Fruit fly (Drosophila melanogaster) whole organism, wandering third instar larva: ENCODE data around the gene CG43064.

ENCODE experiments used
- CG32264 ChIP-seq: fragments of 200-800 bp; sonication (Bioruptor generic); optimal IDR thresholded peaks from 2 replicates; lab custom pipeline; 2016; ENCODE audit warnings: missing biosample characterization, missing genetic modification characterization
- CrebA ChIP-seq: fragments of 200-800 bp; sonication (Bioruptor generic); optimal IDR thresholded peaks from 2 replicates; lab custom pipeline; 2016; ENCODE audit warnings: missing biosample characterization, mild to moderate bottlenecking, missing genetic modification characterization, borderline replicate concordance
- GATAd ChIP-seq: sonication (Bioruptor generic); optimal IDR thresholded peaks from 2 replicates; lab custom pipeline; 2016; ENCODE audit warnings: missing biosample characterization, missing genetic modification characterization
- HLH106 ChIP-seq: fragments of 200-800 bp; optimal IDR thresholded peaks from 3 replicates; lab custom pipeline; 2019; ENCODE audit warnings: missing biosample characterization, mild to moderate bottlenecking, missing genetic modification characterization, moderate library complexity
- Hnf4 ChIP-seq: fragments of 200-800 bp; sonication (Bioruptor generic); optimal IDR thresholded peaks from 2 replicates; lab custom pipeline; 2016; ENCODE audit warnings: missing biosample characterization, mild to moderate bottlenecking, missing genetic modification characterization
- Hr78 ChIP-seq: fragments of >200 bp; optimal IDR thresholded peaks from 2 replicates; lab custom pipeline; 2017; ENCODE audit warnings: missing biosample characterization, missing genetic modification characterization
- dl ChIP-seq, 2 experiments: fragments of 175-275, 200-275 bp in 1 of 2; fragments of 200-275 bp in 1 of 2; sonication (Bioruptor generic); optimal IDR thresholded peaks; lab custom pipeline; 2018; ENCODE audit warnings: mild to moderate bottlenecking in 2 of 2, missing biosample characterization in 2 of 2, missing genetic modification characterization in 2 of 2, moderate library complexity in 2 of 2; ENCODE audit not compliant: partially characterized antibody in 2 of 2, insufficient read depth in 1 of 2
- fru ChIP-seq: fragments of 200-800 bp; sonication (Bioruptor generic); optimal IDR thresholded peaks from 3 replicates; lab custom pipeline; 2016; ENCODE audit warnings: missing biosample characterization, mild to moderate bottlenecking, missing genetic modification characterization
- pan ChIP-seq: fragments of >200 bp; optimal IDR thresholded peaks from 2 replicates; lab custom pipeline; 2017
- psq ChIP-seq: fragments of 200-800 bp; sonication (Bioruptor generic); optimal IDR thresholded peaks from 3 replicates; lab custom pipeline; 2017; ENCODE audit warnings: missing biosample characterization, mild to moderate bottlenecking, missing genetic modification characterization, moderate library complexity
- sage ChIP-seq: fragments of 200-800 bp; sonication (Bioruptor generic); optimal IDR thresholded peaks from 2 replicates; lab custom pipeline; 2016; ENCODE audit warnings: missing biosample characterization, mild to moderate bottlenecking, missing genetic modification characterization
- usp ChIP-seq: fragments of >200 bp; optimal IDR thresholded peaks from 2 replicates; lab custom pipeline; 2017; ENCODE audit warnings: missing biosample characterization, missing genetic modification characterization

DNA sequence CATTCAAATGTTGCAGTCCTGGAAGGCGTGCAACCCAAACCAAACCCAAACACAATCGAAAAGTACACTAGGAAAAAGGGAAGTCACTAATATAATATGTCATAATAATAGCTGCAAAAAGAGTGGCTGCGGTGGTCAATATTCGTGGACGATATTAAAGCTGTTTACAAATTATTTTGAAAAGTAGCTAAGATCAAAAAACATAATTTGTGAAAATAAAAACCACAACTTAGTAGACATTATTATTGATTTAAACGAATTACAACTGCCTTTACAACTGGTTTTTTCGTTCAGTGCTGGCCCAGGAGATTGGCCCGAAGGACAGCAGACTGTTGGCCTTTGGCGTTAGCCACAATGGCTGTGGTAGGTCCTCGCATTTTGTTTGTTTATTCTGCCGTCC lies 22.2 kb upstream of the CG43064 start:
- TF ChIP-seq CG32264 (no peak), pan (lab: Kevin White, UChicago) (no peak), sage (GFP tag; lab: Kevin White, UChicago) (no peak), dl (GFP tag; optimal IDR thresholded peaks at IDR 0.05; lab: Kevin White, UChicago; ENCODE audit: insufficient read depth in 1 of 2, partially characterized antibody in 2 of 2) (no peak), Hnf4 (GFP tag; lab: Kevin White, UChicago) (no peak), psq (GFP tag; lab: Kevin White, UChicago) (no peak), CrebA (no peak), fru (GFP tag; lab: Kevin White, UChicago) (no peak), HLH106 (no peak), Hr78 (GFP tag; lab: Kevin White, UChicago) (no peak), usp (GFP tag; lab: Kevin White, UChicago) (no peak), GATAd (no peak)
